Worm (Caenorhabditis elegans) whole organism, young adult: ENCODE results near the gene fbxa-82.

Source experiments
- F10E7.11 ChIP-seq: sonication (generic microtip); optimal IDR thresholded peaks from 2 replicates; lab custom pipeline; 2017; ENCODE audit warnings: mild to moderate bottlenecking, missing genetic modification characterization, moderate library complexity, missing compliant biosample characterization
- F23B12.7 ChIP-seq: sonication (generic microtip); optimal IDR thresholded peaks from 2 replicates; lab custom pipeline; 2017; ENCODE audit warnings: missing genetic modification characterization, mild to moderate bottlenecking, missing compliant biosample characterization, antibody characterized with exemption, moderate library complexity; ENCODE audit not compliant: insufficient read depth
- F37B4.10 ChIP-seq: fragments of 200-800 bp; sonication (Bioruptor generic); IDR thresholded peaks from 2 replicates; pipeline ENCODE4 v1.3.6; 2022; ENCODE audit warnings: missing genetic modification characterization, missing compliant biosample characterization
- F49E8.2 ChIP-seq: sonication (generic microtip); optimal IDR thresholded peaks from 3 replicates; lab custom pipeline; 2017; ENCODE audit warnings: missing genetic modification characterization, mild to moderate bottlenecking, missing compliant biosample characterization, antibody characterized with exemption, moderate library complexity; ENCODE audit not compliant: insufficient read depth
- T26A5.8 ChIP-seq: sonication (generic microtip); optimal IDR thresholded peaks from 2 replicates; lab custom pipeline; 2016; ENCODE audit warnings: missing genetic modification characterization, missing compliant biosample characterization
- Y53G8AR.9 ChIP-seq: fragments of 200-800 bp; sonication (Bioruptor generic); conservative IDR thresholded peaks from 2 replicates; pipeline ENCODE4 v1.3.6; 2022; ENCODE audit warnings: missing genetic modification reagents, missing genetic modification characterization, missing compliant biosample characterization
- Y67H2A.10 ChIP-seq: fragments of 200-800 bp; sonication (Bioruptor generic); conservative IDR thresholded peaks from 2 replicates; pipeline ENCODE4 v1.3.6; 2022; ENCODE audit warnings: missing genetic modification reagents, missing genetic modification characterization, missing compliant biosample characterization
- Y95B8A.8 ChIP-seq: fragments of 200-800 bp; sonication (Bioruptor generic); IDR thresholded peaks from 2 replicates; pipeline ENCODE4 v1.3.6; 2022; ENCODE audit warnings: missing genetic modification reagents, missing genetic modification characterization, missing compliant biosample characterization
- aptf-3 ChIP-seq: fragments of 200-800 bp; sonication (Bioruptor generic); IDR thresholded peaks from 2 replicates; pipeline ENCODE4 v1.3.6; 2022; ENCODE audit warnings: missing genetic modification characterization, missing compliant biosample characterization
- atf-7 ChIP-seq: sonication (generic microtip); optimal IDR thresholded peaks from 2 replicates; lab custom pipeline; 2017; ENCODE audit warnings: mild to moderate bottlenecking, missing genetic modification characterization, missing compliant biosample characterization
- athp-1 ChIP-seq: sonication (generic microtip); optimal IDR thresholded peaks from 2 replicates; lab custom pipeline; 2017; ENCODE audit warnings: mild to moderate bottlenecking, missing genetic modification characterization, missing compliant biosample characterization
- attf-6 ChIP-seq: fragments of 200-800 bp; sonication (Bioruptor generic); IDR thresholded peaks from 2 replicates; pipeline ENCODE4 v1.3.6; 2022; ENCODE audit warnings: missing genetic modification reagents, missing genetic modification characterization, missing compliant biosample characterization
- cebp-2 ChIP-seq: fragments of 200-800 bp; sonication (Bioruptor generic); IDR thresholded peaks from 2 replicates; pipeline ENCODE4 v1.3.6; 2022; ENCODE audit warnings: missing genetic modification characterization, missing compliant biosample characterization
- ceh-100 ChIP-seq: fragments of 200-800 bp; sonication (Bioruptor generic); IDR thresholded peaks from 2 replicates; pipeline ENCODE4 v1.3.6; 2022; ENCODE audit warnings: missing genetic modification reagents, missing genetic modification characterization, missing compliant biosample characterization
- ceh-40 ChIP-seq: fragments of 200-800 bp; sonication (Bioruptor generic); IDR thresholded peaks from 2 replicates; pipeline ENCODE4 v1.3.6; 2022; ENCODE audit warnings: missing genetic modification characterization, missing compliant biosample characterization
- dpff-1 ChIP-seq: sonication (generic microtip); optimal IDR thresholded peaks from 2 replicates; lab custom pipeline; 2017; ENCODE audit warnings: mild to moderate bottlenecking, missing genetic modification characterization, missing compliant biosample characterization
- egl-44 ChIP-seq: fragments of 200-800 bp; sonication (Bioruptor generic); IDR thresholded peaks from 2 replicates; pipeline ENCODE4 v1.3.6; 2022; ENCODE audit warnings: missing genetic modification reagents, missing genetic modification characterization, missing compliant biosample characterization
- ekl-4 ChIP-seq: fragments of 200-800 bp; sonication (Bioruptor generic); IDR thresholded peaks from 2 replicates; pipeline ENCODE4 v1.3.6; 2022; ENCODE audit warnings: missing genetic modification reagents, missing genetic modification characterization, missing compliant biosample characterization
- let-526 ChIP-seq: fragments of 200-800 bp; sonication (Bioruptor generic); IDR thresholded peaks from 2 replicates; pipeline ENCODE4 v1.3.6; 2022; ENCODE audit warnings: missing genetic modification reagents, missing genetic modification characterization, missing compliant biosample characterization
- lin-26 ChIP-seq: fragments of 200-800 bp; sonication (Bioruptor generic); IDR thresholded peaks from 2 replicates; pipeline ENCODE4 v1.3.6; 2022; ENCODE audit warnings: missing genetic modification reagents, missing genetic modification characterization, missing compliant biosample characterization
- lsl-1 ChIP-seq: fragments of 200-800 bp; sonication (Bioruptor generic); optimal IDR thresholded peaks from 2 replicates; lab custom pipeline; 2018; ENCODE audit warnings: mild to moderate bottlenecking, missing genetic modification characterization, moderate library complexity, missing compliant biosample characterization
- madf-3 ChIP-seq: fragments of 200-800 bp; sonication (Bioruptor generic); IDR thresholded peaks from 2 replicates; pipeline ENCODE4 v1.3.6; 2022; ENCODE audit warnings: missing genetic modification reagents, missing genetic modification characterization, missing compliant biosample characterization
- nfya-1 ChIP-seq: sonication (generic microtip); optimal IDR thresholded peaks from 2 replicates; lab custom pipeline; 2017; ENCODE audit warnings: antibody characterized with exemption, missing compliant biosample characterization, missing genetic modification characterization, borderline replicate concordance; ENCODE audit not compliant: insufficient read depth
- nfya-2 ChIP-seq: fragments of 200-800 bp; sonication (Bioruptor generic); IDR thresholded peaks from 2 replicates; pipeline ENCODE4 v1.3.6; 2022; ENCODE audit warnings: missing genetic modification reagents, missing genetic modification characterization, missing compliant biosample characterization
- nhr-179 ChIP-seq: sonication (generic microtip); optimal IDR thresholded peaks from 2 replicates; lab custom pipeline; 2016; ENCODE audit warnings: mild to moderate bottlenecking, missing genetic modification characterization, missing compliant biosample characterization
- pbrm-1 ChIP-seq: fragments of 200-800 bp; sonication (Bioruptor generic); IDR thresholded peaks from 2 replicates; pipeline ENCODE4 v1.3.6; 2022; ENCODE audit warnings: missing genetic modification reagents, missing genetic modification characterization, missing compliant biosample characterization
- rcor-1 ChIP-seq: fragments of 200-800 bp; sonication (Bioruptor generic); IDR thresholded peaks from 2 replicates; pipeline ENCODE4 v1.3.6; 2022; ENCODE audit warnings: missing genetic modification reagents, missing genetic modification characterization, missing compliant biosample characterization
- rec-8 ChIP-seq, 2 experiments: sonication (generic microtip); optimal IDR thresholded peaks; 2 replicates each; lab custom pipeline; 2016; ENCODE audit warnings: mild to moderate bottlenecking in 2 of 2, missing genetic modification characterization in 2 of 2, missing genetic modification reagents in 2 of 2, missing genotype in 2 of 2, missing biosample characterization in 1 of 2, missing compliant biosample characterization in 1 of 2, moderate library complexity in 1 of 2
- snpc-1.3 ChIP-seq: sonication (generic microtip); optimal IDR thresholded peaks from 2 replicates; lab custom pipeline; 2017; ENCODE audit warnings: missing genetic modification characterization, mild to moderate bottlenecking, missing compliant biosample characterization, antibody characterized with exemption, moderate library complexity, missing genotype, missing genetic modification reagents; ENCODE audit not compliant: insufficient read depth
- snpc-3.4 ChIP-seq: sonication (generic microtip); optimal IDR thresholded peaks from 2 replicates; lab custom pipeline; 2017; ENCODE audit warnings: missing genetic modification characterization, mild to moderate bottlenecking, missing compliant biosample characterization, antibody characterized with exemption, moderate library complexity, missing genotype, missing genetic modification reagents
- sptf-2 ChIP-seq: fragments of 200-800 bp; sonication (Bioruptor generic); optimal IDR thresholded peaks from 2 replicates; lab custom pipeline; 2018; ENCODE audit warnings: mild to moderate bottlenecking, missing genetic modification characterization, missing compliant biosample characterization
- zim-3 ChIP-seq: sonication (generic microtip); optimal IDR thresholded peaks from 2 replicates; lab custom pipeline; 2017; ENCODE audit warnings: mild to moderate bottlenecking, missing genetic modification characterization, moderate library complexity, missing compliant biosample characterization
- ztf-28 ChIP-seq: fragments of 200-800 bp; sonication (Bioruptor generic); IDR thresholded peaks from 2 replicates; pipeline ENCODE4 v1.3.6; 2022; ENCODE audit warnings: missing genetic modification reagents, missing genetic modification characterization, missing compliant biosample characterization

fbxa-82 gene

ce11 chrV:15059534-15059933, 7.2 kb upstream of the fbxa-82 start, which contains the start of the genes mcm-3 and C25D7.15 (continued):
- TF ChIP-seq rcor-1 (GFP tag; lab: Robert Waterston, UW) (peak; percentile 50), athp-1 (no peak), pbrm-1 (peak; percentile 63; the same call in 1 of the 2 replicates), F49E8.2 (tag; lab: Kevin White, UChicago) (no peak), Y95B8A.8 (GFP tag; lab: Robert Waterston, UW) (peak; percentile 61; the same call in 1 of the 2 replicates), Y67H2A.10 (no peak), F37B4.10 (GFP tag; lab: Robert Waterston, UW) (no peak), nfya-2 (GFP tag; lab: Robert Waterston, UW) (no peak), ztf-28 (GFP tag; lab: Robert Waterston, UW) (no peak)

ce11 chrV:15058965-15059364, 6.6 kb upstream of the fbxa-82 start:
- TF ChIP-seq cebp-2: no peak
- peak; percentile 60; the same call in 1 of the 2 replicates for TF ChIP-seq lin-26 (GFP tag; lab: Robert Waterston, UW)
- TF ChIP-seq, all 124 proteins: peak for 1

DNA sequence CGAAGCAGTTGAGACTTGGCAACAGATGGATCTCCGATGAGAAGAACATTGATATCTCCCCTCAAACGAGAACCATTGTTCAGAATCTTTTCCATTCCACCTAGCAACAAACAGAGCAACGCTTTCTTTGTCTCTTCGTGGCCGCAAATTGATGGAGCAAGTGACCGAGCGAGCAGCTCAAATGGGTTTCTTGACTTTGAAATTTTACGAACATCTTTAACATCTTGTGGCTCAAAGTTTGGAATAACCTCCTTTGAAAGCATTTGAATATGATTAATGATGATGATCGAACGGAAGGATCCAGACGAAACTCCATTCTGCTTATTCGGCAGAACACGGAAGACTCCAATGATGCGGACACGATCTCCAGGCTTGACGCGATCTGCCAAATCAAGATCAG, 6.1 kb upstream of the fbxa-82 start:
- TF ChIP-seq nfya-1 (tag; lab: Kevin White, UChicago) (no peak), F10E7.11 (tag; lab: Kevin White, UChicago) (no peak), atf-7 (tag; lab: Kevin White, UChicago) (no peak), madf-3 (GFP tag; lab: Robert Waterston, UW) (no peak), rec-8 (tag; optimal IDR thresholded peaks at IDR 0.05; lab: Kevin White, UChicago) (no peak), T26A5.8 (tag; lab: Kevin White, UChicago) (no peak), Y53G8AR.9 (GFP tag; lab: Robert Waterston, UW) (no peak), sptf-2 (GFP tag; lab: Kevin White, UChicago) (no peak), snpc-3.4 (tag; lab: Kevin White, UChicago) (no peak), aptf-3 (GFP tag; lab: Robert Waterston, UW) (no peak), ekl-4 (GFP tag; lab: Robert Waterston, UW) (no peak), snpc-1.3 (tag; lab: Kevin White, UChicago) (no peak), egl-44 (GFP tag; lab: Robert Waterston, UW) (no peak), lsl-1 (no peak)

ce11 chrV:15057724-15058123, 5.4 kb upstream of the fbxa-82 start:
- TF ChIP-seq dpff-1 (tag; lab: Kevin White, UChicago) (no peak), nhr-179 (tag; lab: Kevin White, UChicago) (no peak), lin-26 (GFP tag; lab: Robert Waterston, UW) (no peak), zim-3 (tag; lab: Kevin White, UChicago) (no peak), Y95B8A.8 (GFP tag; lab: Robert Waterston, UW) (no peak), lsl-1 (no peak), F49E8.2 (tag; lab: Kevin White, UChicago) (no peak), attf-6 (GFP tag; lab: Robert Waterston, UW) (no peak), F23B12.7 (tag; lab: Kevin White, UChicago) (no peak), ceh-100 (no peak), let-526 (GFP tag; lab: Robert Waterston, UW) (no peak), ceh-40 (no peak), sptf-2 (GFP tag; lab: Kevin White, UChicago) (no peak)
